Fruit fly (Drosophila melanogaster) S2 (cell line): ENCODE results near the gene out.

Source experiments
- CG8478 ChIP-seq: fragments of >200 bp; optimal IDR thresholded peaks from 2 replicates; lab custom pipeline; 2018
- CTCF ChIP-seq, 2 experiments: fragments of >200 bp; optimal IDR thresholded peaks; 2 replicates each; lab custom pipeline; 2018

DNA sequence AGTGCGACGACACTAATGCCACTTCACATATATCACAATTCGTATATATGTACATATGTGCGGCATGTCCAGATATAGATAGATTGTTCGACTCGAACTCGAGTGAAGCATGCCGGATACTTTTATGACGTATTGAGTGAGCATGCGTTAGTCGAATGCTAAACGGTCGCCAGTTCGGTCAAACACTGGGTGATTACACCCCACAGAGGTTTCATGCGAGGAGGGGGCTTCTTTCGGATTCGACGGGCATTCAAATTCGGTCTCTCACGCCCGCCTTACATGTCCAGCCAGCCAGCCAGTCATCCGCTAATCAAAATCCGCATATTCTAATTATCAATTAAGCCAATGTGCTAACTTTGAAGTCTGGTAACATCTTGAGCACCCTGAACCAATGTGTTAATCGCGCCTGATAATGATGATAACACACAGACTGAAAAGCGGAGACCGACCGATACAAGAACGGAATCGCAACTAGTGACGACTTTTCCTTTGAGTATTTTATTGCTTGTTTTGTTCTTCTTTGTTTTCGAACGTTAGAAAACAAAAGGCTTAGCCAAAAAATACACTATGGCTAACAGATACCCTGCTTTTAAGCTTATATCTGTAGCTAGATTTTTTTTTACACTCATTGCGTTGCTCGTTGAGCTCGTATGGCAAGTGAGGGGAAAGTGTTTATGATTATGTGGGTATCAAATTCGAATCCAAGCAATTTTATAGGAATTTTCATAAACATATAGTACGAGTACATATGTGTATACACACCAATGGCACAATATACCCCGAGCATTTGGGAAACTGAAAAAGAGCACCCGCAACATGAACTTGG is 29.9 kb downstream of the out start:
- TF ChIP-seq CG8478 (lab: Kevin White, UChicago) (no peak), CTCF (optimal IDR thresholded peaks at IDR 0.05; lab: Kevin White, UChicago) (no peak)
